Fruit fly (Drosophila melanogaster) whole organism, embryonic: ENCODE results near the gene Pgant7.

Source experiments
- Adf1 ChIP-seq: fragments of 200-800 bp; sonication (Bioruptor generic); IDR thresholded peaks from 2 replicates; pipeline ENCODE4 v1.3.6; 2022; ENCODE audit warnings: missing biosample characterization, missing genetic modification characterization
- Awh ChIP-seq: fragments of 200-800 bp; sonication (Bioruptor generic); IDR thresholded peaks from 2 replicates; pipeline ENCODE4, ENCODE4 v1.3.6; 2022; ENCODE audit warnings: missing biosample characterization, missing genetic modification characterization
- BEAF-32 ChIP-seq: fragments of 200-800 bp; sonication (Bioruptor generic); optimal IDR thresholded peaks from 3 replicates; lab custom pipeline; 2017; ENCODE audit warnings: missing biosample characterization, missing genetic modification characterization, mild to moderate bottlenecking, moderate library complexity, missing genetic modification reagents
- BtbVII ChIP-seq: fragments of 200-800 bp; sonication (Bioruptor generic); optimal IDR thresholded peaks from 3 replicates; lab custom pipeline; 2017; ENCODE audit warnings: missing biosample characterization, mild to moderate bottlenecking, missing genetic modification characterization
- CG10543 ChIP-seq: fragments of 200-800 bp; sonication (Bioruptor generic); optimal IDR thresholded peaks from 3 replicates; lab custom pipeline; 2017; ENCODE audit warnings: missing biosample characterization, mild to moderate bottlenecking, missing genetic modification characterization, moderate library complexity
- CG12391 ChIP-seq: fragments of 200-800 bp; sonication (Bioruptor generic); optimal IDR thresholded peaks from 3 replicates; lab custom pipeline; 2018; ENCODE audit warnings: missing biosample characterization, mild to moderate bottlenecking, missing genetic modification characterization, moderate library complexity
- CG12744 ChIP-seq: fragments of 200-800 bp; sonication (Bioruptor generic); optimal IDR thresholded peaks from 2 replicates; lab custom pipeline; 2016; ENCODE audit warnings: missing biosample characterization, missing genetic modification characterization
- CG1529 ChIP-seq: fragments of 200-800 bp; sonication (Bioruptor generic); optimal IDR thresholded peaks from 3 replicates; lab custom pipeline; 2018; ENCODE audit warnings: missing biosample characterization, missing genetic modification characterization
- CG17829 ChIP-seq: fragments of 200-800 bp; optimal IDR thresholded peaks from 2 replicates; lab custom pipeline; 2019; ENCODE audit warnings: missing biosample characterization, mild to moderate bottlenecking, missing genetic modification characterization, moderate library complexity
- CG2678 ChIP-seq: fragments of 200-800 bp; sonication (Bioruptor generic); optimal IDR thresholded peaks from 3 replicates; lab custom pipeline; 2019; ENCODE audit warnings: missing biosample characterization, mild to moderate bottlenecking, missing genetic modification characterization, moderate library complexity
- CG2712 ChIP-seq: fragments of 200-800 bp; optimal IDR thresholded peaks from 3 replicates; lab custom pipeline; 2019; ENCODE audit warnings: missing biosample characterization, mild to moderate bottlenecking, missing genetic modification characterization, moderate library complexity
- CG30020 ChIP-seq: fragments of 200-800 bp; optimal IDR thresholded peaks from 2 replicates; lab custom pipeline; 2019; ENCODE audit warnings: missing biosample characterization, mild to moderate bottlenecking, missing genetic modification characterization, moderate library complexity
- CG32767 ChIP-seq: fragments of 200-800 bp; sonication (Bioruptor generic); IDR thresholded peaks from 2 replicates; pipeline ENCODE4 v1.3.6; 2022; ENCODE audit warnings: missing biosample characterization, missing genetic modification characterization
- CG34422 ChIP-seq: fragments of 200-800 bp; sonication (Bioruptor generic); IDR thresholded peaks from 3 replicates; pipeline ENCODE4 v1.3.6; 2022; ENCODE audit warnings: missing biosample characterization, missing genetic modification characterization
- CG6654 ChIP-seq: fragments of 200-800 bp; sonication (Bioruptor generic); optimal IDR thresholded peaks from 2 replicates; lab custom pipeline; 2017; ENCODE audit warnings: missing biosample characterization, mild to moderate bottlenecking, missing genetic modification characterization
- CG6854 ChIP-seq: fragments of 200-800 bp; sonication (Bioruptor generic); optimal IDR thresholded peaks from 3 replicates; lab custom pipeline; 2017; ENCODE audit warnings: missing biosample characterization, mild to moderate bottlenecking, missing genetic modification characterization
- CG7357 ChIP-seq: fragments of 200-800 bp; sonication (Bioruptor generic); IDR thresholded peaks from 3 replicates; pipeline ENCODE4 v1.3.6; 2022; ENCODE audit warnings: missing biosample characterization, missing genetic modification characterization
- Dip3 ChIP-seq: fragments of 200-800 bp; sonication (Bioruptor generic); optimal IDR thresholded peaks from 3 replicates; lab custom pipeline; 2016; ENCODE audit warnings: missing biosample characterization, missing genetic modification characterization
- Fer3 ChIP-seq: fragments of 200-800 bp; sonication (Bioruptor generic); optimal IDR thresholded peaks from 2 replicates; lab custom pipeline; 2018; ENCODE audit warnings: missing biosample characterization, mild to moderate bottlenecking, missing genetic modification characterization, moderate library complexity
- Hmr ChIP-seq: fragments of 200-800 bp; sonication (Bioruptor generic); optimal IDR thresholded peaks from 3 replicates; lab custom pipeline; 2017; ENCODE audit warnings: mild to moderate bottlenecking, missing biosample characterization, missing genetic modification reagents, missing genetic modification characterization
- Med ChIP-seq: fragments of 200-800 bp; sonication (Bioruptor generic); peaks from one replicate; lab custom pipeline; 2016; ENCODE audit warnings: missing biosample characterization, missing genetic modification characterization, mild to moderate bottlenecking, inconsistent platforms, moderate library complexity
- Nf-YB ChIP-seq: fragments of 200-800 bp; sonication (Bioruptor generic); optimal IDR thresholded peaks from 3 replicates; lab custom pipeline; 2019; ENCODE audit warnings: missing biosample characterization, mild to moderate bottlenecking, missing genetic modification characterization, moderate library complexity
- Nf-YC ChIP-seq: fragments of 200-800 bp; optimal IDR thresholded peaks from 3 replicates; lab custom pipeline; 2019; ENCODE audit warnings: missing biosample characterization, mild to moderate bottlenecking, missing genetic modification characterization, moderate library complexity
- NfI ChIP-seq: fragments of 200-800 bp; sonication (Bioruptor generic); optimal IDR thresholded peaks from 3 replicates; lab custom pipeline; 2018; ENCODE audit warnings: missing biosample characterization, mild to moderate bottlenecking, missing genetic modification characterization, moderate library complexity
- PHDP ChIP-seq: fragments of 200-800 bp; sonication (Bioruptor generic); optimal IDR thresholded peaks from 3 replicates; lab custom pipeline; 2018; ENCODE audit warnings: missing biosample characterization, mild to moderate bottlenecking, missing genetic modification characterization, moderate library complexity
- Spps ChIP-seq: fragments of 200-800 bp; sonication (Bioruptor generic); optimal IDR thresholded peaks from 2 replicates; lab custom pipeline; 2018; ENCODE audit warnings: missing biosample characterization, mild to moderate bottlenecking, missing genetic modification characterization
- Ssrp ChIP-seq: fragments of 200-800 bp; sonication (Bioruptor generic); optimal IDR thresholded peaks from 2 replicates; lab custom pipeline; 2018; ENCODE audit warnings: missing biosample characterization, mild to moderate bottlenecking, missing genetic modification characterization, moderate library complexity
- YL-1 ChIP-seq: fragments of 200-800 bp; sonication (Bioruptor generic); optimal IDR thresholded peaks from 3 replicates; lab custom pipeline; 2017; ENCODE audit warnings: missing biosample characterization, mild to moderate bottlenecking, missing genetic modification characterization
- ase ChIP-seq: fragments of 200-800 bp; sonication (Bioruptor generic); IDR thresholded peaks from 3 replicates; pipeline ENCODE4 v1.3.6; 2022; ENCODE audit warnings: missing biosample characterization, missing genetic modification characterization
- bowl ChIP-seq: fragments of 200-800 bp; sonication (Bioruptor generic); IDR thresholded peaks from 2 replicates; pipeline ENCODE4 v1.3.6; 2022; ENCODE audit warnings: missing biosample characterization, missing genetic modification characterization
- corto ChIP-seq: fragments of 200-800 bp; sonication (Bioruptor generic); optimal IDR thresholded peaks from 2 replicates; lab custom pipeline; 2016; ENCODE audit warnings: missing biosample characterization, mild to moderate bottlenecking, missing genetic modification characterization, moderate library complexity
- danr ChIP-seq: fragments of 200-800 bp; sonication (Bioruptor generic); IDR thresholded peaks from 2 replicates; pipeline ENCODE4 v1.3.6; 2022; ENCODE audit warnings: missing biosample characterization, missing genetic modification characterization
- dm ChIP-seq: fragments of 200-800 bp; sonication (Bioruptor generic); optimal IDR thresholded peaks from 3 replicates; lab custom pipeline; 2016; ENCODE audit warnings: missing biosample characterization, missing genetic modification characterization
- eyg ChIP-seq: fragments of 200-800 bp; sonication (Bioruptor generic); optimal IDR thresholded peaks from 3 replicates; lab custom pipeline; 2016; ENCODE audit warnings: missing biosample characterization, missing genetic modification characterization
- gfzf ChIP-seq: fragments of 200-800 bp; sonication (Bioruptor generic); optimal IDR thresholded peaks from 2 replicates; lab custom pipeline; 2016; ENCODE audit warnings: missing biosample characterization, mild to moderate bottlenecking, missing genetic modification characterization, moderate library complexity
- grn ChIP-seq: fragments of 200-800 bp; sonication (Bioruptor generic); optimal IDR thresholded peaks from 3 replicates; lab custom pipeline; 2017; ENCODE audit warnings: missing biosample characterization, missing genetic modification characterization
- gsb-n ChIP-seq: fragments of 200-800 bp; sonication (Bioruptor generic); optimal IDR thresholded peaks from 3 replicates; lab custom pipeline; 2018; ENCODE audit warnings: missing biosample characterization, mild to moderate bottlenecking, missing genetic modification characterization
- knrl ChIP-seq: fragments of 200-800 bp; sonication (Bioruptor generic); IDR thresholded peaks from 3 replicates; pipeline ENCODE4 v1.3.6; 2022; ENCODE audit warnings: missing biosample characterization, missing genetic modification characterization; ENCODE audit not compliant: partially characterized antibody
- lmd ChIP-seq: fragments of 200-800 bp; sonication (Bioruptor generic); IDR thresholded peaks from 2 replicates; pipeline ENCODE4 v1.3.6; 2022; ENCODE audit warnings: missing biosample characterization, missing genetic modification characterization
- lov ChIP-seq, 2 experiments: fragments of 200-800 bp in 1 of 2; fragments of >200 bp in 1 of 2; sonication (Bioruptor generic) in 1 of 2; IDR thresholded peaks in 1 of 2; optimal IDR thresholded peaks in 1 of 2; 2 replicates in 1 of 2; 3 replicates in 1 of 2; pipeline versions ENCODE4 v1.3.6 to Lab custom; 2017 to 2022; ENCODE audit warnings: missing biosample characterization in 1 of 2, missing genetic modification characterization in 1 of 2
- nmo ChIP-seq: fragments of 200-800 bp; sonication (Bioruptor generic); optimal IDR thresholded peaks from 2 replicates; lab custom pipeline; 2018; ENCODE audit warnings: missing biosample characterization, mild to moderate bottlenecking, missing genetic modification characterization, moderate library complexity
- org-1 ChIP-seq: fragments of 200-800 bp; sonication (Bioruptor generic); optimal IDR thresholded peaks from 2 replicates; lab custom pipeline; 2017; ENCODE audit warnings: missing biosample characterization, missing genetic modification characterization
- pros ChIP-seq: fragments of 200-800 bp; sonication (Bioruptor generic); optimal IDR thresholded peaks from 3 replicates; lab custom pipeline; 2019; ENCODE audit warnings: missing biosample characterization, mild to moderate bottlenecking, missing genetic modification characterization, moderate library complexity
- psq ChIP-seq: fragments of 200-800 bp; sonication (Bioruptor generic); optimal IDR thresholded peaks from 2 replicates; lab custom pipeline; 2017; ENCODE audit warnings: missing biosample characterization, missing genetic modification characterization
- scrt ChIP-seq: fragments of 200-800 bp; sonication (Bioruptor generic); optimal IDR thresholded peaks from 2 replicates; lab custom pipeline; 2018; ENCODE audit warnings: missing biosample characterization, mild to moderate bottlenecking, missing genetic modification characterization, moderate library complexity
- sens ChIP-seq: fragments of 200-800 bp; sonication (Bioruptor generic); peaks from one replicate; lab custom pipeline; 2016; ENCODE audit warnings: missing biosample characterization, missing genetic modification characterization
- sisA ChIP-seq: fragments of 200-800 bp; sonication (Bioruptor generic); IDR thresholded peaks from 2 replicates; pipeline ENCODE4 v1.3.6; 2022; ENCODE audit warnings: missing biosample characterization, missing genetic modification characterization
- tin ChIP-seq: fragments of 200-800 bp; sonication (Bioruptor generic); optimal IDR thresholded peaks from 3 replicates; lab custom pipeline; 2016; ENCODE audit warnings: missing biosample characterization, missing genetic modification characterization
- tna ChIP-seq: fragments of 200-800 bp; sonication (Bioruptor generic); IDR thresholded peaks from 2 replicates; pipeline ENCODE4 v1.3.6; 2022; ENCODE audit warnings: missing biosample characterization, missing genetic modification characterization; ENCODE audit not compliant: partially characterized antibody
- wor ChIP-seq: fragments of 200-800 bp; sonication (Bioruptor generic); IDR thresholded peaks from 2 replicates; pipeline ENCODE4 v1.3.6; 2022; ENCODE audit warnings: missing biosample characterization, missing genetic modification characterization

Gene Pgant7

dm6 chrX:18504948-18505597 is 5.3 kb upstream of the Pgant7 start, which contains the start of gene Wnt5 (continued):
- TF ChIP-seq tna (GFP tag; lab: Robert Waterston, UW) (peak; percentile 53; the same call in 1 of the 2 replicates), CG30020 (tag; lab: Kevin White, UChicago) (no peak), bowl (GFP tag; lab: Robert Waterston, UW) (no peak), CG2678 (no peak), corto (GFP tag; lab: Kevin White, UChicago) (no peak), Adf1 (GFP tag; lab: Robert Waterston, UW) (no peak), sisA (GFP tag; lab: Robert Waterston, UW) (no peak), CG6854 (GFP tag; lab: Kevin White, UChicago) (no peak), psq (GFP tag; lab: Kevin White, UChicago) (no peak), CG6654 (GFP tag; lab: Kevin White, UChicago) (no peak), CG1529 (no peak), Fer3 (tag; lab: Kevin White, UChicago) (no peak), BEAF-32 (no peak), lmd (GFP tag; lab: Robert Waterston, UW) (no peak), Med (GFP tag; lab: Kevin White, UChicago) (peak; percentile 51), Nf-YB (GFP tag; lab: Kevin White, UChicago) (peak; percentile 4), CG32767 (peak; percentile 67; the same call in 1 of the 2 replicates), lov (optimal IDR thresholded peaks at IDR 0.05; lab: Kevin White, UChicago) (no peak), lov (GFP tag; IDR thresholded peaks at IDR 0.05; lab: Robert Waterston, UW) (no peak), eyg (GFP tag; lab: Kevin White, UChicago) (no peak), CG7357 (GFP tag; lab: Robert Waterston, UW) (no peak), CG2712 (peak; percentile 37), CG34422 (GFP tag; lab: Robert Waterston, UW) (peak; percentile 26; the same call in 1 of the 3 replicates), CG12744 (GFP tag; lab: Kevin White, UChicago) (no peak), Nf-YC (peak; percentile 34), Spps (tag; lab: Kevin White, UChicago) (no peak), grn (GFP tag; lab: Kevin White, UChicago) (no peak), knrl (GFP tag; lab: Robert Waterston, UW) (no peak), pros (no peak), org-1 (GFP tag; lab: Kevin White, UChicago) (no peak), Hmr (no peak), gfzf (peak; percentile 4), gsb-n (tag; lab: Kevin White, UChicago) (peak; percentile 62), CG12391 (tag; lab: Kevin White, UChicago) (peak; percentile 11), YL-1 (GFP tag; lab: Kevin White, UChicago) (peak; percentile 43), dm (GFP tag; lab: Kevin White, UChicago) (no peak), wor (GFP tag; lab: Robert Waterston, UW) (no peak), tin (GFP tag; lab: Kevin White, UChicago) (no peak), danr (no peak), Dip3 (no peak), scrt (GFP tag; lab: Kevin White, UChicago) (no peak), NfI (GFP tag; lab: Kevin White, UChicago) (no peak), CG17829 (tag; lab: Kevin White, UChicago) (peak; percentile 37), ase (GFP tag; lab: Robert Waterston, UW) (no peak), PHDP (no peak), Ssrp (no peak), Awh (GFP tag; lab: Robert Waterston, UW) (no peak), BtbVII (no peak), CG10543 (GFP tag; lab: Kevin White, UChicago) (peak; percentile 24), sens (GFP tag; lab: Kevin White, UChicago) (peak; percentile 44), nmo (GFP tag; lab: Kevin White, UChicago) (no peak)
